Worm (Caenorhabditis elegans) whole organism, L4/young adult: ENCODE measurements around the gene grp-1.

Experiments
- W03F9.2 ChIP-seq: fragments of 150-350 bp; optimal IDR thresholded peaks from 2 replicates; lab custom pipeline; 2014; ENCODE audit warnings: missing biosample characterization, missing genetic modification characterization
- him-1 ChIP-seq: sonication (generic microtip); optimal IDR thresholded peaks from 2 replicates; lab custom pipeline; 2016; ENCODE audit warnings: missing genotype, missing genetic modification reagents, missing genetic modification characterization, missing compliant biosample characterization

ce11 chrIII:8044717-8045116, 40.8 kb upstream of the grp-1 start, which contains the start of gene spcs-3:
- TF ChIP-seq him-1 (tag; lab: Kevin White, UChicago) = no peak
- no peak for TF ChIP-seq W03F9.2 (tag; lab: Kevin White, UChicago)
